Fruit fly (Drosophila melanogaster) whole organism, embryonic: ENCODE data around the gene CG7227.
A peak's percentile ranks its signal among the peaks of the same experiment; 100 is the strongest.

Experiments
- Atf-2 ChIP-seq: fragments of 200-800 bp; sonication (Bioruptor generic); optimal IDR thresholded peaks from 2 replicates; lab custom pipeline; 2016; ENCODE audit warnings: missing biosample characterization, missing genetic modification characterization
- Bgb ChIP-seq: fragments of 200-800 bp; sonication (Bioruptor generic); IDR thresholded peaks from 2 replicates; pipeline ENCODE4 v1.3.6; 2022; ENCODE audit warnings: missing biosample characterization, missing genetic modification characterization; ENCODE audit not compliant: partially characterized antibody
- Blimp-1 ChIP-seq: fragments of 200-800 bp; sonication (Bioruptor generic); optimal IDR thresholded peaks from 3 replicates; lab custom pipeline; 2018; ENCODE audit warnings: missing biosample characterization, missing genetic modification characterization, mild to moderate bottlenecking, moderate library complexity, missing genetic modification reagents
- CG10959 ChIP-seq: fragments of 200-800 bp; sonication (Bioruptor generic); IDR thresholded peaks from 2 replicates; pipeline ENCODE4 v1.3.6; 2022; ENCODE audit warnings: missing biosample characterization, missing genetic modification characterization
- CG12236 ChIP-seq: fragments of 200-800 bp; sonication (Bioruptor generic); optimal IDR thresholded peaks from 2 replicates; lab custom pipeline; 2016; ENCODE audit warnings: missing biosample characterization, missing genetic modification characterization
- CG12299 ChIP-seq: fragments of 200-800 bp; sonication (Bioruptor generic); optimal IDR thresholded peaks from 2 replicates; lab custom pipeline; 2018; ENCODE audit warnings: missing biosample characterization, mild to moderate bottlenecking, missing genetic modification characterization
- CG13775 ChIP-seq: fragments of 200-800 bp; sonication (Bioruptor generic); optimal IDR thresholded peaks from 3 replicates; lab custom pipeline; 2017; ENCODE audit warnings: missing biosample characterization, mild to moderate bottlenecking, missing genetic modification characterization
- CG14441 ChIP-seq: fragments of 200-800 bp; sonication (Bioruptor generic); IDR thresholded peaks from 2 replicates; pipeline ENCODE4 v1.3.6; 2022; ENCODE audit warnings: missing biosample characterization, missing genetic modification characterization
- CG15514 ChIP-seq: fragments of 200-800 bp; sonication (Bioruptor generic); optimal IDR thresholded peaks from 3 replicates; lab custom pipeline; 2017; ENCODE audit warnings: missing biosample characterization, missing genetic modification characterization, mild to moderate bottlenecking, moderate library complexity, missing genetic modification reagents
- CG17186 ChIP-seq: fragments of 200-800 bp; sonication (Bioruptor generic); optimal IDR thresholded peaks from 3 replicates; lab custom pipeline; 2017; ENCODE audit warnings: missing biosample characterization, missing genetic modification reagents, missing genetic modification characterization
- CG17912 ChIP-seq: fragments of 200-800 bp; sonication (Bioruptor generic); optimal IDR thresholded peaks from 2 replicates; lab custom pipeline; 2018; ENCODE audit warnings: missing biosample characterization, mild to moderate bottlenecking, missing genetic modification characterization
- CG1792 ChIP-seq: fragments of 200-800 bp; sonication (Bioruptor generic); optimal IDR thresholded peaks from 2 replicates; lab custom pipeline; 2016; ENCODE audit warnings: missing biosample characterization, missing genetic modification characterization
- CG2678 ChIP-seq: fragments of 200-800 bp; sonication (Bioruptor generic); optimal IDR thresholded peaks from 3 replicates; lab custom pipeline; 2019; ENCODE audit warnings: missing biosample characterization, mild to moderate bottlenecking, missing genetic modification characterization, moderate library complexity
- CG2712 ChIP-seq: fragments of 200-800 bp; optimal IDR thresholded peaks from 3 replicates; lab custom pipeline; 2019; ENCODE audit warnings: missing biosample characterization, mild to moderate bottlenecking, missing genetic modification characterization, moderate library complexity
- CG34422 ChIP-seq: fragments of 200-800 bp; sonication (Bioruptor generic); IDR thresholded peaks from 3 replicates; pipeline ENCODE4 v1.3.6; 2022; ENCODE audit warnings: missing biosample characterization, missing genetic modification characterization
- CG4424 ChIP-seq: fragments of 200-800 bp; sonication (Bioruptor generic); optimal IDR thresholded peaks from 3 replicates; lab custom pipeline; 2016; ENCODE audit warnings: missing biosample characterization, missing genetic modification characterization
- CG4617 ChIP-seq: fragments of 200-800 bp; sonication (Bioruptor generic); optimal IDR thresholded peaks from 3 replicates; lab custom pipeline; 2016; ENCODE audit warnings: missing biosample characterization, missing genetic modification characterization, borderline replicate concordance
- CG4730 ChIP-seq: fragments of 200-800 bp; sonication (Bioruptor generic); IDR thresholded peaks from 2 replicates; pipeline ENCODE4 v1.3.6; 2022; ENCODE audit warnings: missing biosample characterization, missing genetic modification characterization
- CG5180 ChIP-seq: fragments of 200-800 bp; sonication (Bioruptor generic); optimal IDR thresholded peaks from 3 replicates; lab custom pipeline; 2017; ENCODE audit warnings: missing biosample characterization, missing genetic modification characterization, mild to moderate bottlenecking, moderate library complexity, missing genetic modification reagents
- CG5245 ChIP-seq: fragments of 200-800 bp; sonication (Bioruptor generic); optimal IDR thresholded peaks from 3 replicates; lab custom pipeline; 2016; ENCODE audit warnings: missing biosample characterization, missing genetic modification characterization
- CG6765 ChIP-seq: fragments of 200-800 bp; sonication (Bioruptor generic); optimal IDR thresholded peaks from 3 replicates; lab custom pipeline; 2017; ENCODE audit warnings: missing biosample characterization, mild to moderate bottlenecking, missing genetic modification characterization
- CG9876 ChIP-seq: fragments of 200-800 bp; sonication (Bioruptor generic); optimal IDR thresholded peaks from 2 replicates; lab custom pipeline; 2016; ENCODE audit warnings: missing biosample characterization, missing genetic modification characterization
- D19A ChIP-seq: fragments of 200-800 bp; optimal IDR thresholded peaks from 3 replicates; lab custom pipeline; 2019; ENCODE audit warnings: missing biosample characterization, mild to moderate bottlenecking, missing genetic modification characterization, moderate library complexity
- Dbx ChIP-seq: fragments of 200-800 bp; sonication (Bioruptor generic); IDR thresholded peaks from 3 replicates; pipeline ENCODE4 v1.3.6; 2022; ENCODE audit warnings: missing biosample characterization, missing genetic modification characterization
- Dip2 ChIP-seq: fragments of 200-800 bp; sonication (Bioruptor generic); IDR thresholded peaks from 2 replicates; pipeline ENCODE4 v1.3.6; 2022; ENCODE audit warnings: missing biosample characterization, missing genetic modification characterization
- Eip74EF ChIP-seq, 2 experiments: fragments of 200-800 bp in 1 of 2; fragments of >200 bp in 1 of 2; sonication (Bioruptor generic) in 1 of 2; optimal IDR thresholded peaks; 2 replicates each; lab custom pipeline; 2017 to 2019; ENCODE audit warnings: missing biosample characterization in 2 of 2, missing genetic modification characterization in 2 of 2, mild to moderate bottlenecking in 1 of 2, moderate library complexity in 1 of 2
- Jarid2 ChIP-seq: fragments of 200-800 bp; sonication (Bioruptor generic); optimal IDR thresholded peaks from 3 replicates; lab custom pipeline; 2017; ENCODE audit warnings: mild to moderate bottlenecking, missing biosample characterization, missing genetic modification reagents, missing genetic modification characterization
- Lhr ChIP-seq: fragments of 200-800 bp; sonication (Bioruptor generic); optimal IDR thresholded peaks from 3 replicates; lab custom pipeline; 2017; ENCODE audit warnings: mild to moderate bottlenecking, missing biosample characterization, missing genetic modification reagents, missing genetic modification characterization
- Neu2 ChIP-seq: fragments of 200-800 bp; sonication (Bioruptor generic); optimal IDR thresholded peaks from 3 replicates; lab custom pipeline; 2016; ENCODE audit warnings: missing biosample characterization, missing genetic modification characterization, borderline replicate concordance
- Oaz ChIP-seq: fragments of 200-800 bp; sonication (Bioruptor generic); IDR thresholded peaks from 2 replicates; pipeline ENCODE4 v1.3.6; 2022; ENCODE audit warnings: missing biosample characterization, missing genetic modification characterization
- Rfx ChIP-seq: fragments of 200-800 bp; sonication (Bioruptor generic); IDR thresholded peaks from 2 replicates; pipeline ENCODE4 v1.3.6; 2022; ENCODE audit warnings: missing biosample characterization, missing genetic modification characterization
- Ssrp ChIP-seq: fragments of 200-800 bp; sonication (Bioruptor generic); optimal IDR thresholded peaks from 2 replicates; lab custom pipeline; 2018; ENCODE audit warnings: missing biosample characterization, mild to moderate bottlenecking, missing genetic modification characterization, moderate library complexity
- Tbp ChIP-seq: fragments of >200 bp; optimal IDR thresholded peaks from 2 replicates; lab custom pipeline; 2018; ENCODE audit warnings: missing biosample characterization, missing genetic modification characterization
- YL-1 ChIP-seq: fragments of 200-800 bp; sonication (Bioruptor generic); optimal IDR thresholded peaks from 3 replicates; lab custom pipeline; 2017; ENCODE audit warnings: missing biosample characterization, mild to moderate bottlenecking, missing genetic modification characterization
- caup ChIP-seq: fragments of 200-800 bp; sonication (Bioruptor generic); optimal IDR thresholded peaks from 3 replicates; lab custom pipeline; 2017; ENCODE audit warnings: missing biosample characterization, mild to moderate bottlenecking, missing genetic modification characterization, moderate library complexity; ENCODE audit not compliant: severe bottlenecking
- danr ChIP-seq: fragments of 200-800 bp; sonication (Bioruptor generic); IDR thresholded peaks from 2 replicates; pipeline ENCODE4 v1.3.6; 2022; ENCODE audit warnings: missing biosample characterization, missing genetic modification characterization
- ewg ChIP-seq: fragments of 200-800 bp; sonication (Bioruptor generic); optimal IDR thresholded peaks from 3 replicates; lab custom pipeline; 2017; ENCODE audit warnings: mild to moderate bottlenecking, missing biosample characterization, missing genetic modification reagents, missing genetic modification characterization
- gce ChIP-seq: fragments of 200-800 bp; sonication (Bioruptor generic); IDR thresholded peaks from 3 replicates; pipeline ENCODE4 v1.3.6; 2022; ENCODE audit warnings: missing biosample characterization, missing genetic modification characterization
- gro ChIP-seq: fragments of 200-800 bp; sonication (Bioruptor generic); optimal IDR thresholded peaks from 2 replicates; lab custom pipeline; 2016; ENCODE audit warnings: missing biosample characterization, missing genetic modification characterization
- kah ChIP-seq: fragments of 200-800 bp; sonication (Bioruptor generic); optimal IDR thresholded peaks from 2 replicates; lab custom pipeline; 2018; ENCODE audit warnings: missing biosample characterization, mild to moderate bottlenecking, missing genetic modification characterization
- onecut ChIP-seq: fragments of 200-800 bp; sonication (Bioruptor generic); IDR thresholded peaks from 2 replicates; pipeline ENCODE4 v1.3.6; 2022; ENCODE audit warnings: missing biosample characterization, missing genetic modification characterization
- org-1 ChIP-seq: fragments of 200-800 bp; sonication (Bioruptor generic); optimal IDR thresholded peaks from 2 replicates; lab custom pipeline; 2017; ENCODE audit warnings: missing biosample characterization, missing genetic modification characterization
- pan ChIP-seq, 4 experiments: fragments of >200 bp in 3 of 4; fragments of 200-800 bp in 1 of 4; sonication (Bioruptor generic) in 1 of 4; optimal IDR thresholded peaks in 3 of 4; IDR thresholded peaks in 1 of 4; 2 replicates each; pipeline versions ENCODE4 v1.3.6 to Lab custom; 2017 to 2022; ENCODE audit warnings: missing biosample characterization in 2 of 4, missing genetic modification characterization in 2 of 4, mixed read lengths in 1 of 4
- pita ChIP-seq: fragments of 200-800 bp; sonication (Bioruptor generic); optimal IDR thresholded peaks from 2 replicates; lab custom pipeline; 2017; ENCODE audit warnings: missing biosample characterization, mild to moderate bottlenecking, missing genetic modification characterization
- run ChIP-seq: fragments of 200-800 bp; sonication (Bioruptor generic); optimal IDR thresholded peaks from 3 replicates; lab custom pipeline; 2018; ENCODE audit warnings: missing biosample characterization, mild to moderate bottlenecking, missing genetic modification characterization
- tgo ChIP-seq: fragments of 200-800 bp; sonication (Bioruptor generic); IDR thresholded peaks from 3 replicates; pipeline ENCODE4 v1.3.6; 2022; ENCODE audit warnings: missing biosample characterization, missing genetic modification characterization
- vvl ChIP-seq: fragments of 200-800 bp; sonication (Bioruptor generic); IDR thresholded peaks from 2 replicates; pipeline ENCODE4 v1.3.6; 2022; ENCODE audit warnings: missing biosample characterization, missing genetic modification characterization
- yki ChIP-seq: fragments of >200 bp; optimal IDR thresholded peaks from 3 replicates; lab custom pipeline; 2018

CG7227 gene

dm6 chr2L:7984059-7984800 is 13.7 kb downstream of the CG7227 start, which contains the start of gene Snoo:
TSS of gene Snoo (minus strand) at chr2L:7984196.
- peak; percentile 3 for TF ChIP-seq Blimp-1 (GFP tag; lab: Kevin White, UChicago)
- no peak for TF ChIP-seq Tbp
- TF ChIP-seq Bgb (GFP tag; lab: Robert Waterston, UW): peak; percentile 61
- TF ChIP-seq Dbx (GFP tag; lab: Robert Waterston, UW): peak; percentile 35; the same call in 2 of the 3 replicates
- TF ChIP-seq YL-1: no peak
- peak; percentile 3 for TF ChIP-seq CG17186 (GFP tag; lab: Kevin White, UChicago)
- no peak for TF ChIP-seq Eip74EF (GFP tag; optimal IDR thresholded peaks at IDR 0.05; lab: Kevin White, UChicago)
- TF ChIP-seq CG9876: no peak
- TF ChIP-seq CG6765 (GFP tag; lab: Kevin White, UChicago): no peak
- TF ChIP-seq onecut: peak; percentile 17; the same call in 1 of the 2 replicates
- no peak for TF ChIP-seq CG2678
- TF ChIP-seq ewg (GFP tag; lab: Kevin White, UChicago): peak; percentile 46
- peak; percentile 4 for TF ChIP-seq CG12299 (tag; lab: Kevin White, UChicago)
- TF ChIP-seq Atf-2 (GFP tag; lab: Kevin White, UChicago): no peak
- TF ChIP-seq CG4730: no peak
- TF ChIP-seq Jarid2 (GFP tag; lab: Kevin White, UChicago): peak; percentile 86
- no peak for TF ChIP-seq CG5245
- no peak for TF ChIP-seq CG4617 (GFP tag; lab: Kevin White, UChicago)
- peak; percentile 38; the same call in 1 of the 2 replicates for TF ChIP-seq Rfx (GFP tag; lab: Robert Waterston, UW)
- peak; percentile 7 for TF ChIP-seq kah
- no peak for TF ChIP-seq tgo (GFP tag; lab: Robert Waterston, UW)
- no peak for TF ChIP-seq Dip2 (GFP tag; lab: Robert Waterston, UW)
- TF ChIP-seq gce (GFP tag; lab: Robert Waterston, UW): peak; percentile 12; the same call in 1 of the 3 replicates
- TF ChIP-seq pan (optimal IDR thresholded peaks at IDR 0.05; lab: Kevin White, UChicago): no peak
- TF ChIP-seq pan (GFP tag; optimal IDR thresholded peaks at IDR 0.05 in 1 of 2, IDR thresholded peaks at IDR 0.05 in 1 of 2): no peak
- TF ChIP-seq CG10959: no peak
- no peak for TF ChIP-seq yki (lab: Kevin White, UChicago)
- TF ChIP-seq Neu2 (GFP tag; lab: Kevin White, UChicago): no peak
- peak; percentile 7 for TF ChIP-seq CG2712 (tag; lab: Kevin White, UChicago)
- peak; percentile 75; the same call in 1 of the 2 replicates for TF ChIP-seq vvl (GFP tag; lab: Robert Waterston, UW)
- peak; percentile 26 for TF ChIP-seq CG5180 (GFP tag; lab: Kevin White, UChicago)
- no peak for TF ChIP-seq org-1 (GFP tag; lab: Kevin White, UChicago)
- TF ChIP-seq Lhr (GFP tag; lab: Kevin White, UChicago): peak; percentile 57
- no peak for TF ChIP-seq Ssrp
- no peak for TF ChIP-seq Oaz (GFP tag; lab: Robert Waterston, UW)
- TF ChIP-seq gro: peak; percentile 40
- TF ChIP-seq CG34422 (GFP tag; lab: Robert Waterston, UW): peak; percentile 23; the same call in 1 of the 3 replicates
- TF ChIP-seq CG1792 (GFP tag; lab: Kevin White, UChicago): no peak
- TF ChIP-seq CG4424 (GFP tag; lab: Kevin White, UChicago): no peak
- TF ChIP-seq D19A (tag; lab: Kevin White, UChicago): no peak
- TF ChIP-seq CG13775: no peak
- peak; percentile 28 for TF ChIP-seq caup (GFP tag; lab: Kevin White, UChicago)
- no peak for TF ChIP-seq run
- TF ChIP-seq danr: no peak
- TF ChIP-seq CG14441 (GFP tag; lab: Robert Waterston, UW): no peak
- no peak for TF ChIP-seq CG12236 (GFP tag; lab: Kevin White, UChicago)
- TF ChIP-seq CG17912 (GFP tag; lab: Kevin White, UChicago): no peak
- TF ChIP-seq pita: no peak
- TF ChIP-seq CG15514 (GFP tag; lab: Kevin White, UChicago): peak; percentile 72
